Worm (Caenorhabditis elegans): ENCODE results near the gene ttm-2.

ce11 chrII:4758462-4758861 is 7.7 kb downstream of the ttm-2 start, which contains the start of gene F26G1.3:
- TF ChIP-seq Y53F4B.3 (GFP tag; IDR thresholded peaks at IDR 0.05), result no peak
- no peak for TF ChIP-seq sptf-2 (GFP tag; optimal IDR thresholded peaks at IDR 0.05)
- TF ChIP-seq madf-6 (GFP tag; IDR thresholded peaks at IDR 0.05), result no peak
- no peak for TF ChIP-seq unc-130 (GFP tag; optimal IDR thresholded peaks at IDR 0.05)
- no peak for TF ChIP-seq nfya-2 (GFP tag; IDR thresholded peaks at IDR 0.05)
- no peak for TF ChIP-seq ceh-27 (GFP tag; optimal IDR thresholded peaks at IDR 0.05)
- TF ChIP-seq him-1 (tag; optimal IDR thresholded peaks at IDR 0.05), result no peak
- TF ChIP-seq Y56A3A.18 (GFP tag; IDR thresholded peaks at IDR 0.05), result no peak
- no peak for TF ChIP-seq C17E4.6 (GFP tag; IDR thresholded peaks at IDR 0.05)
- TF ChIP-seq F57C9.4 (tag; optimal IDR thresholded peaks at IDR 0.05), result no peak
- TF ChIP-seq chd-7 (tag; optimal IDR thresholded peaks at IDR 0.05), result no peak
- no peak for TF ChIP-seq B0261.1 (tag; optimal IDR thresholded peaks at IDR 0.05)

Data from whole organism, young adult.